Fruit fly (Drosophila melanogaster) whole organism, embryonic: ENCODE data around the gene CG14195.

Experiments
- B-H2 ChIP-seq: fragments of 200-800 bp; sonication (Bioruptor generic); optimal IDR thresholded peaks from 2 replicates; lab custom pipeline; 2018; ENCODE audit warnings: missing biosample characterization, mild to moderate bottlenecking, missing genetic modification characterization
- CG13296 ChIP-seq: fragments of 200-800 bp; sonication (Bioruptor generic); optimal IDR thresholded peaks from 3 replicates; lab custom pipeline; 2018; ENCODE audit warnings: missing biosample characterization, mild to moderate bottlenecking, missing genetic modification characterization
- CG15514 ChIP-seq: fragments of 200-800 bp; sonication (Bioruptor generic); optimal IDR thresholded peaks from 3 replicates; lab custom pipeline; 2017; ENCODE audit warnings: missing biosample characterization, missing genetic modification characterization, mild to moderate bottlenecking, moderate library complexity, missing genetic modification reagents
- CG17359 ChIP-seq: fragments of 200-800 bp; sonication (Bioruptor generic); optimal IDR thresholded peaks from 3 replicates; lab custom pipeline; 2018; ENCODE audit warnings: missing biosample characterization, mild to moderate bottlenecking, missing genetic modification characterization, moderate library complexity
- CG17568 ChIP-seq: fragments of 200-800 bp; sonication (Bioruptor generic); optimal IDR thresholded peaks from 2 replicates; lab custom pipeline; 2018; ENCODE audit warnings: missing biosample characterization, mild to moderate bottlenecking, missing genetic modification characterization, moderate library complexity
- CG1832 ChIP-seq: fragments of 200-800 bp; sonication (Bioruptor generic); optimal IDR thresholded peaks from 2 replicates; lab custom pipeline; 2017; ENCODE audit warnings: missing biosample characterization, mild to moderate bottlenecking, missing genetic modification characterization, inconsistent platforms
- CG18476 ChIP-seq: fragments of 200-800 bp; sonication (Bioruptor generic); optimal IDR thresholded peaks from 2 replicates; lab custom pipeline; 2016; ENCODE audit warnings: missing biosample characterization, mild to moderate bottlenecking, missing genetic modification characterization
- CG18599 ChIP-seq: fragments of 200-800 bp; sonication (Bioruptor generic); optimal IDR thresholded peaks from 3 replicates; lab custom pipeline; 2017; ENCODE audit warnings: missing biosample characterization, missing genetic modification characterization, mild to moderate bottlenecking, moderate library complexity, missing genetic modification reagents
- CG18619 ChIP-seq: fragments of 200-800 bp; sonication (Bioruptor generic); optimal IDR thresholded peaks from 3 replicates; lab custom pipeline; 2017; ENCODE audit warnings: missing biosample characterization, mild to moderate bottlenecking, missing genetic modification characterization
- CG2889 ChIP-seq: fragments of 200-800 bp; sonication (Bioruptor generic); IDR thresholded peaks from 3 replicates; pipeline ENCODE4 v1.3.6; 2022; ENCODE audit warnings: missing biosample characterization, missing genetic modification characterization
- CG31224 ChIP-seq: fragments of 200-800 bp; sonication (Bioruptor generic); IDR thresholded peaks from 2 replicates; pipeline ENCODE4 v1.3.6; 2022; ENCODE audit warnings: missing biosample characterization, missing genetic modification characterization
- CG32767 ChIP-seq: fragments of 200-800 bp; sonication (Bioruptor generic); IDR thresholded peaks from 2 replicates; pipeline ENCODE4 v1.3.6; 2022; ENCODE audit warnings: missing biosample characterization, missing genetic modification characterization
- CG4854 ChIP-seq: fragments of 200-800 bp; sonication (Bioruptor generic); optimal IDR thresholded peaks from 2 replicates; lab custom pipeline; 2016; ENCODE audit warnings: missing biosample characterization, missing genetic modification characterization, inconsistent platforms
- CG5953 ChIP-seq: fragments of 200-800 bp; sonication (Bioruptor generic); IDR thresholded peaks from 2 replicates; pipeline ENCODE4 v1.3.6; 2022; ENCODE audit warnings: missing biosample characterization, missing genetic modification characterization
- CG9215 ChIP-seq: fragments of 200-800 bp; sonication (Bioruptor generic); IDR thresholded peaks from 2 replicates; pipeline ENCODE4 v1.3.6; 2022; ENCODE audit warnings: missing biosample characterization, missing genetic modification characterization
- CrebB ChIP-seq: fragments of 200-800 bp; sonication (Bioruptor generic); optimal IDR thresholded peaks from 3 replicates; lab custom pipeline; 2018; ENCODE audit warnings: missing biosample characterization, mild to moderate bottlenecking, missing genetic modification characterization
- D19B ChIP-seq: fragments of 200-800 bp; sonication (Bioruptor generic); optimal IDR thresholded peaks from 2 replicates; lab custom pipeline; 2017; ENCODE audit warnings: missing biosample characterization, mild to moderate bottlenecking, missing genetic modification characterization
- Dek ChIP-seq: fragments of 200-800 bp; sonication (Bioruptor generic); optimal IDR thresholded peaks from 3 replicates; lab custom pipeline; 2019; ENCODE audit warnings: missing biosample characterization, mild to moderate bottlenecking, missing genetic modification characterization, moderate library complexity
- Doc3 ChIP-seq: fragments of 200-800 bp; sonication (Bioruptor generic); IDR thresholded peaks from 3 replicates; pipeline ENCODE4 v1.3.6; 2022; ENCODE audit warnings: missing biosample characterization, missing genetic modification characterization; ENCODE audit not compliant: partially characterized antibody
- Ets65A ChIP-seq: fragments of 200-800 bp; sonication (Bioruptor generic); peaks from one replicate; lab custom pipeline; 2016; ENCODE audit warnings: missing biosample characterization, missing genetic modification characterization
- Gsc ChIP-seq: fragments of 200-800 bp; sonication (Bioruptor generic); IDR thresholded peaks from 2 replicates; pipeline ENCODE4 v1.3.6; 2022; ENCODE audit warnings: missing biosample characterization, missing genetic modification characterization
- Gug ChIP-seq: fragments of 200-800 bp; sonication (Bioruptor generic); IDR thresholded peaks from 4 replicates; pipeline ENCODE4 v1.3.6; 2022; ENCODE audit warnings: missing biosample characterization, missing genetic modification characterization
- HHEX ChIP-seq: fragments of 200-800 bp; sonication (Bioruptor generic); optimal IDR thresholded peaks from 3 replicates; lab custom pipeline; 2017; ENCODE audit warnings: missing biosample characterization, mild to moderate bottlenecking, missing genetic modification characterization, missing genetic modification reagents
- HLH3B ChIP-seq: fragments of 200-800 bp; sonication (Bioruptor generic); IDR thresholded peaks from 2 replicates; pipeline ENCODE4 v1.3.6; 2022; ENCODE audit warnings: missing biosample characterization, missing genetic modification characterization
- Scr ChIP-seq: fragments of 200-800 bp; sonication (Bioruptor generic); IDR thresholded peaks from 2 replicates; pipeline ENCODE4 v1.3.6; 2022; ENCODE audit warnings: missing biosample characterization, missing genetic modification characterization; ENCODE audit not compliant: partially characterized antibody
- Usf ChIP-seq: fragments of 200-800 bp; sonication (Bioruptor generic); optimal IDR thresholded peaks from 2 replicates; lab custom pipeline; 2017; ENCODE audit warnings: missing genotype, missing biosample characterization, missing genetic modification characterization
- Xrp1 ChIP-seq: fragments of 200-800 bp; sonication (Bioruptor generic); IDR thresholded peaks from 2 replicates; pipeline ENCODE4 v1.3.6; 2022; ENCODE audit warnings: missing biosample characterization, missing genetic modification characterization
- ac ChIP-seq: fragments of 200-800 bp; sonication (Bioruptor generic); optimal IDR thresholded peaks from 3 replicates; lab custom pipeline; 2017; ENCODE audit warnings: missing biosample characterization, mild to moderate bottlenecking, missing genetic modification characterization
- al ChIP-seq: fragments of 200-800 bp; sonication (Bioruptor generic); IDR thresholded peaks from 2 replicates; pipeline ENCODE4 v1.3.6; 2022; ENCODE audit warnings: missing biosample characterization, missing genetic modification characterization
- ase ChIP-seq: fragments of 200-800 bp; sonication (Bioruptor generic); IDR thresholded peaks from 3 replicates; pipeline ENCODE4 v1.3.6; 2022; ENCODE audit warnings: missing biosample characterization, missing genetic modification characterization
- bab2 ChIP-seq: fragments of 200-800 bp; sonication (Bioruptor generic); optimal IDR thresholded peaks from 2 replicates; lab custom pipeline; 2016; ENCODE audit warnings: missing biosample characterization, missing genetic modification characterization
- bigmax ChIP-seq: fragments of 200-800 bp; sonication (Bioruptor generic); optimal IDR thresholded peaks from 2 replicates; lab custom pipeline; 2018; ENCODE audit warnings: missing biosample characterization, mild to moderate bottlenecking, missing genetic modification characterization
- chn ChIP-seq: fragments of 200-800 bp; sonication (Bioruptor generic); optimal IDR thresholded peaks from 2 replicates; lab custom pipeline; 2016; ENCODE audit warnings: missing biosample characterization, missing genetic modification characterization
- crol ChIP-seq: fragments of 200-800 bp; sonication (Bioruptor generic); IDR thresholded peaks from 2 replicates; pipeline ENCODE4 v1.3.6; 2022; ENCODE audit warnings: missing biosample characterization, missing genetic modification characterization
- cwo ChIP-seq: fragments of 200-800 bp; sonication (Bioruptor generic); optimal IDR thresholded peaks from 3 replicates; lab custom pipeline; 2017; ENCODE audit warnings: missing biosample characterization, missing genetic modification characterization, mild to moderate bottlenecking, moderate library complexity, missing genetic modification reagents
- ftz-f1 ChIP-seq: fragments of 200-800 bp; sonication (Bioruptor generic); optimal IDR thresholded peaks from 2 replicates; lab custom pipeline; 2016; ENCODE audit warnings: missing biosample characterization, missing genetic modification characterization
- gcm ChIP-seq: fragments of 200-800 bp; sonication (Bioruptor generic); optimal IDR thresholded peaks from 2 replicates; lab custom pipeline; 2019; ENCODE audit warnings: missing biosample characterization, mild to moderate bottlenecking, missing genetic modification characterization, moderate library complexity
- gro ChIP-seq: fragments of 200-800 bp; sonication (Bioruptor generic); optimal IDR thresholded peaks from 2 replicates; lab custom pipeline; 2016; ENCODE audit warnings: missing biosample characterization, missing genetic modification characterization
- gsb ChIP-seq: fragments of 200-800 bp; sonication (Bioruptor generic); IDR thresholded peaks from 2 replicates; pipeline ENCODE4 v1.3.6; 2022; ENCODE audit warnings: missing biosample characterization, missing genetic modification characterization
- hbn ChIP-seq: fragments of 200-800 bp; sonication (Bioruptor generic); IDR thresholded peaks from 2 replicates; pipeline ENCODE4 v1.3.6; 2022; ENCODE audit warnings: missing biosample characterization, missing genetic modification characterization; ENCODE audit not compliant: partially characterized antibody
- kah ChIP-seq: fragments of 200-800 bp; sonication (Bioruptor generic); optimal IDR thresholded peaks from 2 replicates; lab custom pipeline; 2018; ENCODE audit warnings: missing biosample characterization, mild to moderate bottlenecking, missing genetic modification characterization
- mam ChIP-seq: fragments of 200-800 bp; sonication (Bioruptor generic); optimal IDR thresholded peaks from 3 replicates; lab custom pipeline; 2016; ENCODE audit warnings: missing biosample characterization, missing genetic modification characterization
- nerfin-2 ChIP-seq: fragments of 200-800 bp; sonication (Bioruptor generic); IDR thresholded peaks from 2 replicates; pipeline ENCODE4 v1.3.6; 2022; ENCODE audit warnings: missing biosample characterization, missing genetic modification characterization; ENCODE audit not compliant: partially characterized antibody
- otp ChIP-seq: fragments of 200-800 bp; sonication (Bioruptor generic); IDR thresholded peaks from 3 replicates; pipeline ENCODE4, ENCODE4 v1.3.6; 2022; ENCODE audit warnings: missing biosample characterization, missing genetic modification characterization
- pho ChIP-seq: fragments of 200-800 bp; sonication (Bioruptor generic); optimal IDR thresholded peaks from 2 replicates; lab custom pipeline; 2016; ENCODE audit warnings: missing biosample characterization, missing genetic modification characterization
- pnt ChIP-seq: fragments of 200-800 bp; sonication (Bioruptor generic); optimal IDR thresholded peaks from 3 replicates; lab custom pipeline; 2016; ENCODE audit warnings: missing biosample characterization, missing genetic modification characterization
- pum ChIP-seq: fragments of 200-800 bp; sonication (Bioruptor generic); optimal IDR thresholded peaks from 2 replicates; lab custom pipeline; 2016; ENCODE audit warnings: missing biosample characterization, missing genetic modification characterization
- stc ChIP-seq: fragments of 200-800 bp; sonication (Bioruptor generic); IDR thresholded peaks from 2 replicates; pipeline ENCODE4 v1.3.6; 2022; ENCODE audit warnings: missing biosample characterization, missing genetic modification characterization
- tgo ChIP-seq: fragments of 200-800 bp; sonication (Bioruptor generic); IDR thresholded peaks from 3 replicates; pipeline ENCODE4 v1.3.6; 2022; ENCODE audit warnings: missing biosample characterization, missing genetic modification characterization
- trh ChIP-seq: fragments of 200-800 bp; sonication (Bioruptor generic); optimal IDR thresholded peaks from 2 replicates; lab custom pipeline; 2016; ENCODE audit warnings: missing biosample characterization, missing genetic modification characterization
- ttk ChIP-seq: fragments of 200-800 bp; sonication (Bioruptor generic); IDR thresholded peaks from 2 replicates; pipeline ENCODE4 v2.1.2; 2022; ENCODE audit warnings: missing biosample characterization, missing genetic modification characterization
- yki ChIP-seq: fragments of >200 bp; optimal IDR thresholded peaks from 3 replicates; lab custom pipeline; 2018

CG14195 gene

dm6 chrX:19164726-19165125 lies 47.2 kb downstream of the CG14195 start (continued):
- TF ChIP-seq Dek (tag; lab: Kevin White, UChicago): no peak
- no peak for TF ChIP-seq pho (GFP tag; lab: Kevin White, UChicago)
- TF ChIP-seq CG4854 (GFP tag; lab: Kevin White, UChicago): no peak
- no peak for TF ChIP-seq CG18619
- TF ChIP-seq ase: no peak
- no peak for TF ChIP-seq CG17568 (GFP tag; lab: Kevin White, UChicago)
- TF ChIP-seq CG18599: no peak
- no peak for TF ChIP-seq nerfin-2 (GFP tag; lab: Robert Waterston, UW)
- no peak for TF ChIP-seq CG9215 (GFP tag; lab: Robert Waterston, UW)
- no peak for TF ChIP-seq kah (GFP tag; lab: Kevin White, UChicago)
- TF ChIP-seq Doc3 (GFP tag; lab: Robert Waterston, UW): no peak
- peak; percentile 9 for TF ChIP-seq D19B (GFP tag; lab: Kevin White, UChicago)
- TF ChIP-seq CG5953 (GFP tag; lab: Robert Waterston, UW): no peak
- TF ChIP-seq CG32767 (GFP tag; lab: Robert Waterston, UW): no peak
- no peak for TF ChIP-seq CG13296 (GFP tag; lab: Kevin White, UChicago)
- no peak for TF ChIP-seq gro (GFP tag; lab: Kevin White, UChicago)
- TF ChIP-seq Ets65A (GFP tag; lab: Kevin White, UChicago): peak; percentile 86
- TF ChIP-seq B-H2: no peak
- TF ChIP-seq stc (GFP tag; lab: Robert Waterston, UW): no peak
- TF ChIP-seq otp (GFP tag; lab: Robert Waterston, UW): no peak
- TF ChIP-seq bigmax (GFP tag; lab: Kevin White, UChicago): no peak
- no peak for TF ChIP-seq trh (GFP tag; lab: Kevin White, UChicago)
- 0 out of 2 replicates have a peak, but pooled peaks have one; percentile 10 for TF ChIP-seq Xrp1 (GFP tag; lab: Robert Waterston, UW)
- no peak for TF ChIP-seq Gug (GFP tag; lab: Robert Waterston, UW)
- peak; percentile 27 for TF ChIP-seq mam (GFP tag; lab: Kevin White, UChicago)
- peak; percentile 32 for TF ChIP-seq bab2
- TF ChIP-seq HHEX (GFP tag; lab: Kevin White, UChicago): peak; percentile 23
- TF ChIP-seq Scr (GFP tag; lab: Robert Waterston, UW): no peak
- TF ChIP-seq ac: no peak
- no peak for TF ChIP-seq tgo (GFP tag; lab: Robert Waterston, UW)
- peak; percentile 19; the same call in 1 of the 2 replicates for TF ChIP-seq HLH3B
- TF ChIP-seq CrebB: no peak
- TF ChIP-seq gsb (GFP tag; lab: Robert Waterston, UW): no peak
- no peak for TF ChIP-seq yki
- TF ChIP-seq ftz-f1: no peak
- no peak for TF ChIP-seq CG31224 (GFP tag; lab: Robert Waterston, UW)
- no peak for TF ChIP-seq cwo (GFP tag; lab: Kevin White, UChicago)
- TF ChIP-seq Gsc: no peak
- no peak for TF ChIP-seq CG18476
- no peak for TF ChIP-seq chn (GFP tag; lab: Kevin White, UChicago)
- TF ChIP-seq al (GFP tag; lab: Robert Waterston, UW): no peak
- no peak for TF ChIP-seq gcm (GFP tag; lab: Kevin White, UChicago)
- no peak for TF ChIP-seq pnt (GFP tag; lab: Kevin White, UChicago)
- 0 out of 2 replicates have a peak, but pooled peaks have one; percentile 30 for TF ChIP-seq ttk (GFP tag; lab: Robert Waterston, UW)
- no peak for TF ChIP-seq CG2889 (GFP tag; lab: Robert Waterston, UW)
- peak; percentile 15 for TF ChIP-seq pum (GFP tag; lab: Kevin White, UChicago)
- no peak for TF ChIP-seq hbn (GFP tag; lab: Robert Waterston, UW)
- no peak for TF ChIP-seq CG1832
- no peak for TF ChIP-seq CG15514 (GFP tag; lab: Kevin White, UChicago)
- TF ChIP-seq CG17359 (tag; lab: Kevin White, UChicago): peak; percentile 43
- no peak for TF ChIP-seq crol (GFP tag; lab: Robert Waterston, UW)
- no peak for TF ChIP-seq Usf
